Fruit fly (Drosophila melanogaster) whole organism, embryonic: Measurements from ENCODE around the gene Tsp5D.

Source experiments
- Asciz ChIP-seq: fragments of 200-800 bp; sonication (Bioruptor generic); optimal IDR thresholded peaks from 2 replicates; lab custom pipeline; 2017; ENCODE audit warnings: missing biosample characterization, mild to moderate bottlenecking, missing genetic modification characterization, missing genetic modification reagents
- Atf6 ChIP-seq: fragments of 200-800 bp; sonication (Bioruptor generic); IDR thresholded peaks from 2 replicates; pipeline ENCODE4 v1.3.6; 2022; ENCODE audit warnings: missing biosample characterization, missing genetic modification characterization
- CG10431 ChIP-seq: fragments of 200-800 bp; sonication (Bioruptor generic); optimal IDR thresholded peaks from 3 replicates; lab custom pipeline; 2018; ENCODE audit warnings: missing biosample characterization, mild to moderate bottlenecking, missing genetic modification characterization
- CG11093 ChIP-seq: fragments of 200-800 bp; sonication (Bioruptor generic); IDR thresholded peaks from 3 replicates; pipeline ENCODE4 v1.3.6; 2022; ENCODE audit warnings: missing biosample characterization, missing genetic modification characterization
- CG11560 ChIP-seq: fragments of 200-800 bp; sonication (Bioruptor generic); IDR thresholded peaks from 3 replicates; pipeline ENCODE4 v1.3.6; 2022; ENCODE audit warnings: missing biosample characterization, missing genetic modification characterization
- CG1233 ChIP-seq: fragments of 200-800 bp; sonication (Bioruptor generic); optimal IDR thresholded peaks from 4 replicates; lab custom pipeline; 2018; ENCODE audit warnings: missing biosample characterization, mild to moderate bottlenecking, missing genetic modification characterization
- CG12942 ChIP-seq: fragments of 200-800 bp; sonication (Bioruptor generic); optimal IDR thresholded peaks from 3 replicates; lab custom pipeline; 2016; ENCODE audit warnings: missing biosample characterization, missing genetic modification characterization
- CG17359 ChIP-seq: fragments of 200-800 bp; sonication (Bioruptor generic); optimal IDR thresholded peaks from 3 replicates; lab custom pipeline; 2018; ENCODE audit warnings: missing biosample characterization, mild to moderate bottlenecking, missing genetic modification characterization, moderate library complexity
- CG17385 ChIP-seq: fragments of 200-800 bp; sonication (Bioruptor generic); optimal IDR thresholded peaks from 3 replicates; lab custom pipeline; 2018; ENCODE audit warnings: missing biosample characterization, mild to moderate bottlenecking, missing genetic modification characterization
- CG18599 ChIP-seq: fragments of 200-800 bp; sonication (Bioruptor generic); optimal IDR thresholded peaks from 3 replicates; lab custom pipeline; 2017; ENCODE audit warnings: missing biosample characterization, missing genetic modification characterization, mild to moderate bottlenecking, moderate library complexity, missing genetic modification reagents
- CG31388 ChIP-seq: fragments of 200-800 bp; sonication (Bioruptor generic); optimal IDR thresholded peaks from 2 replicates; lab custom pipeline; 2016; ENCODE audit warnings: missing biosample characterization, missing genetic modification characterization
- CG32772 ChIP-seq: fragments of 200-800 bp; sonication (Bioruptor generic); IDR thresholded peaks from 2 replicates; pipeline ENCODE4 v1.3.6; 2022; ENCODE audit warnings: missing biosample characterization, missing genetic modification characterization
- CG34422 ChIP-seq: fragments of 200-800 bp; sonication (Bioruptor generic); IDR thresholded peaks from 3 replicates; pipeline ENCODE4 v1.3.6; 2022; ENCODE audit warnings: missing biosample characterization, missing genetic modification characterization
- CG6254 ChIP-seq: fragments of 200-800 bp; sonication (Bioruptor generic); optimal IDR thresholded peaks from 3 replicates; lab custom pipeline; 2017; ENCODE audit warnings: mild to moderate bottlenecking, missing biosample characterization, missing genetic modification reagents, missing genetic modification characterization
- CG6272 ChIP-seq: fragments of 200-800 bp; sonication (Bioruptor generic); IDR thresholded peaks from 2 replicates; pipeline ENCODE4 v1.3.6; 2022; ENCODE audit warnings: missing biosample characterization, missing genetic modification characterization
- CG6683 ChIP-seq: fragments of 200-800 bp; sonication (Bioruptor generic); optimal IDR thresholded peaks from 2 replicates; lab custom pipeline; 2017; ENCODE audit warnings: missing biosample characterization, mild to moderate bottlenecking, missing genetic modification characterization, missing genetic modification reagents
- CG7786 ChIP-seq: fragments of 200-800 bp; sonication (Bioruptor generic); optimal IDR thresholded peaks from 2 replicates; lab custom pipeline; 2016; ENCODE audit warnings: missing biosample characterization, missing genetic modification characterization
- CG8388 ChIP-seq: fragments of 200-800 bp; sonication (Bioruptor generic); optimal IDR thresholded peaks from 2 replicates; lab custom pipeline; 2019; ENCODE audit warnings: missing biosample characterization, mild to moderate bottlenecking, missing genetic modification characterization, moderate library complexity
- D ChIP-seq, 2 experiments: fragments of 200-800 bp in 1 of 2; fragments of >200 bp in 1 of 2; sonication (Bioruptor generic) in 1 of 2; optimal IDR thresholded peaks; 2 replicates in 1 of 2; 3 replicates in 1 of 2; lab custom pipeline; 2017; ENCODE audit warnings: mild to moderate bottlenecking in 1 of 2, missing biosample characterization in 1 of 2, missing genetic modification characterization in 1 of 2, missing genetic modification reagents in 1 of 2
- Dek ChIP-seq: fragments of 200-800 bp; sonication (Bioruptor generic); optimal IDR thresholded peaks from 3 replicates; lab custom pipeline; 2019; ENCODE audit warnings: missing biosample characterization, mild to moderate bottlenecking, missing genetic modification characterization, moderate library complexity
- Drgx ChIP-seq: fragments of 200-800 bp; sonication (Bioruptor generic); IDR thresholded peaks from 2 replicates; pipeline ENCODE4 v1.3.6; 2022; ENCODE audit warnings: missing biosample characterization, missing genetic modification characterization
- Neu2 ChIP-seq: fragments of 200-800 bp; sonication (Bioruptor generic); optimal IDR thresholded peaks from 3 replicates; lab custom pipeline; 2016; ENCODE audit warnings: missing biosample characterization, missing genetic modification characterization, borderline replicate concordance
- PHDP ChIP-seq: fragments of 200-800 bp; sonication (Bioruptor generic); optimal IDR thresholded peaks from 3 replicates; lab custom pipeline; 2018; ENCODE audit warnings: missing biosample characterization, mild to moderate bottlenecking, missing genetic modification characterization, moderate library complexity
- Ptx1 ChIP-seq: fragments of 200-800 bp; sonication (Bioruptor generic); IDR thresholded peaks from 2 replicates; pipeline ENCODE4 v1.3.6; 2022; ENCODE audit warnings: missing biosample characterization, missing genetic modification characterization
- Ravus ChIP-seq: fragments of 200-800 bp; sonication (Bioruptor generic); IDR thresholded peaks from 2 replicates; pipeline ENCODE4 v1.3.6; 2022; ENCODE audit warnings: missing biosample characterization, missing genetic modification characterization
- Sox102F ChIP-seq: fragments of 200-800 bp; sonication (Bioruptor generic); optimal IDR thresholded peaks from 2 replicates; lab custom pipeline; 2018; ENCODE audit warnings: missing biosample characterization, mild to moderate bottlenecking, missing genetic modification characterization, moderate library complexity
- Sry-δ ChIP-seq: fragments of 200-800 bp; sonication (Bioruptor generic); optimal IDR thresholded peaks from 2 replicates; lab custom pipeline; 2016; ENCODE audit warnings: missing biosample characterization, missing genetic modification characterization
- ac ChIP-seq: fragments of 200-800 bp; sonication (Bioruptor generic); optimal IDR thresholded peaks from 3 replicates; lab custom pipeline; 2017; ENCODE audit warnings: missing biosample characterization, mild to moderate bottlenecking, missing genetic modification characterization
- bowl ChIP-seq: fragments of 200-800 bp; sonication (Bioruptor generic); IDR thresholded peaks from 2 replicates; pipeline ENCODE4 v1.3.6; 2022; ENCODE audit warnings: missing biosample characterization, missing genetic modification characterization
- bsh ChIP-seq, 2 experiments: fragments of 200-800 bp; sonication (Bioruptor generic); optimal IDR thresholded peaks; 2 replicates each; lab custom pipeline; 2017 to 2018; ENCODE audit warnings: mild to moderate bottlenecking in 2 of 2, missing biosample characterization in 2 of 2, missing genetic modification characterization in 2 of 2, moderate library complexity in 1 of 2
- caup ChIP-seq: fragments of 200-800 bp; sonication (Bioruptor generic); optimal IDR thresholded peaks from 3 replicates; lab custom pipeline; 2017; ENCODE audit warnings: missing biosample characterization, mild to moderate bottlenecking, missing genetic modification characterization, moderate library complexity; ENCODE audit not compliant: severe bottlenecking
- chif ChIP-seq, 2 experiments: fragments of 200-800 bp; sonication (Bioruptor generic); optimal IDR thresholded peaks; 3 replicates each; lab custom pipeline; 2016; ENCODE audit warnings: missing biosample characterization in 2 of 2, missing genetic modification characterization in 2 of 2
- ci ChIP-seq: fragments of 200-800 bp; sonication (Bioruptor generic); IDR thresholded peaks from 3 replicates; pipeline ENCODE4 v1.3.6; 2022; ENCODE audit warnings: missing biosample characterization, missing genetic modification characterization
- esg ChIP-seq: fragments of 200-800 bp; sonication (Bioruptor generic); conservative IDR thresholded peaks from 2 replicates; pipeline ENCODE4 v1.3.6; 2022; ENCODE audit warnings: missing biosample characterization, missing genetic modification characterization
- ewg ChIP-seq: fragments of 200-800 bp; sonication (Bioruptor generic); optimal IDR thresholded peaks from 3 replicates; lab custom pipeline; 2017; ENCODE audit warnings: mild to moderate bottlenecking, missing biosample characterization, missing genetic modification reagents, missing genetic modification characterization
- gce ChIP-seq: fragments of 200-800 bp; sonication (Bioruptor generic); IDR thresholded peaks from 3 replicates; pipeline ENCODE4 v1.3.6; 2022; ENCODE audit warnings: missing biosample characterization, missing genetic modification characterization
- gem ChIP-seq: fragments of 200-800 bp; sonication (Bioruptor generic); optimal IDR thresholded peaks from 2 replicates; lab custom pipeline; 2019; ENCODE audit warnings: missing biosample characterization, mild to moderate bottlenecking, missing genetic modification characterization, moderate library complexity
- lmd ChIP-seq: fragments of 200-800 bp; sonication (Bioruptor generic); IDR thresholded peaks from 2 replicates; pipeline ENCODE4 v1.3.6; 2022; ENCODE audit warnings: missing biosample characterization, missing genetic modification characterization
- mld ChIP-seq: fragments of 200-800 bp; sonication (Bioruptor generic); IDR thresholded peaks from 3 replicates; pipeline ENCODE4 v1.3.6; 2022; ENCODE audit warnings: missing biosample characterization, missing genetic modification characterization; ENCODE audit not compliant: partially characterized antibody
- nerfin-2 ChIP-seq: fragments of 200-800 bp; sonication (Bioruptor generic); IDR thresholded peaks from 2 replicates; pipeline ENCODE4 v1.3.6; 2022; ENCODE audit warnings: missing biosample characterization, missing genetic modification characterization; ENCODE audit not compliant: partially characterized antibody
- nom ChIP-seq: fragments of 200-800 bp; sonication (Bioruptor generic); optimal IDR thresholded peaks from 2 replicates; lab custom pipeline; 2017; ENCODE audit warnings: missing biosample characterization, missing genetic modification characterization, mild to moderate bottlenecking, moderate library complexity, missing genetic modification reagents
- pan ChIP-seq, 4 experiments: fragments of >200 bp in 3 of 4; fragments of 200-800 bp in 1 of 4; sonication (Bioruptor generic) in 1 of 4; optimal IDR thresholded peaks in 3 of 4; IDR thresholded peaks in 1 of 4; 2 replicates each; pipeline versions ENCODE4 v1.3.6 to Lab custom; 2017 to 2022; ENCODE audit warnings: missing biosample characterization in 2 of 4, missing genetic modification characterization in 2 of 4, mixed read lengths in 1 of 4
- prd ChIP-seq, 3 experiments: fragments of >200 bp in 2 of 3; fragments of 200-800 bp in 1 of 3; sonication (Bioruptor generic) in 1 of 3; optimal IDR thresholded peaks in 2 of 3; IDR thresholded peaks in 1 of 3; 2 replicates in 2 of 3; 3 replicates in 1 of 3; pipeline versions ENCODE4 v1.3.6 to Lab custom; 2017 to 2022; ENCODE audit warnings: missing biosample characterization in 1 of 3, missing genetic modification characterization in 1 of 3
- row ChIP-seq: fragments of 200-800 bp; sonication (Bioruptor generic); IDR thresholded peaks from 3 replicates; pipeline ENCODE4 v1.3.6; 2022; ENCODE audit warnings: missing biosample characterization, missing genetic modification characterization
- sens ChIP-seq: fragments of 200-800 bp; sonication (Bioruptor generic); peaks from one replicate; lab custom pipeline; 2016; ENCODE audit warnings: missing biosample characterization, missing genetic modification characterization
- vfl ChIP-seq: fragments of 200-800 bp; sonication (Bioruptor generic); optimal IDR thresholded peaks from 2 replicates; lab custom pipeline; 2016; ENCODE audit warnings: missing biosample characterization, missing genetic modification characterization

Tsp5D gene

dm6 chrX:6027846-6028245 is 46.8 kb downstream of the Tsp5D start:
- TF ChIP-seq gce (GFP tag; lab: Robert Waterston, UW) (no peak), pan (optimal IDR thresholded peaks at IDR 0.05; lab: Kevin White, UChicago) (no peak), pan (GFP tag; optimal IDR thresholded peaks at IDR 0.05 in 1 of 2, IDR thresholded peaks at IDR 0.05 in 1 of 2) (peak in 1 of 2 experiments; percentile 25), Sox102F (GFP tag; lab: Kevin White, UChicago) (peak; percentile 0), CG11093 (GFP tag; lab: Robert Waterston, UW) (peak; percentile 11; the same call in 1 of the 3 replicates), CG8388 (GFP tag; lab: Kevin White, UChicago) (peak; percentile 70), gem (tag; lab: Kevin White, UChicago) (peak; percentile 10), Sry-δ (GFP tag; lab: Kevin White, UChicago) (no peak), sens (GFP tag; lab: Kevin White, UChicago) (peak; percentile 49), row (GFP tag; lab: Robert Waterston, UW) (0 out of 3 replicates have a peak, but pooled peaks have one; percentile 15), prd (optimal IDR thresholded peaks at IDR 0.05; lab: Kevin White, UChicago) (no peak), prd (GFP tag; IDR thresholded peaks at IDR 0.05; lab: Robert Waterston, UW) (peak; percentile 38; the same call in 1 of the 3 replicates), Drgx (peak; percentile 79), nom (GFP tag; lab: Kevin White, UChicago) (peak; percentile 38), Ptx1 (GFP tag; lab: Robert Waterston, UW) (0 out of 2 replicates have a peak, but pooled peaks have one; percentile 15), CG10431 (GFP tag; lab: Kevin White, UChicago) (no peak), bsh (GFP tag; optimal IDR thresholded peaks at IDR 0.05; lab: Kevin White, UChicago) (peak in 1 of 2 experiments; percentile 11), bowl (GFP tag; lab: Robert Waterston, UW) (no peak)

- TF ChIP-seq ewg (GFP tag; lab: Kevin White, UChicago), result peak; percentile 36
- TF ChIP-seq gem (tag; lab: Kevin White, UChicago), result peak; percentile 76
- no peak for TF ChIP-seq Ravus
- TF ChIP-seq nerfin-2, result no peak
- peak; percentile 44 for TF ChIP-seq CG1233 (GFP tag; lab: Kevin White, UChicago)
- peak; percentile 55 for TF ChIP-seq lmd (GFP tag; lab: Robert Waterston, UW)
- TF ChIP-seq vfl, result peak; percentile 4
- no peak for TF ChIP-seq CG6683 (GFP tag; lab: Kevin White, UChicago)
- TF ChIP-seq caup (GFP tag; lab: Kevin White, UChicago), result no peak
- TF ChIP-seq CG17385, result peak; percentile 4
- 0 out of 2 replicates have a peak, but pooled peaks have one; percentile 37 for TF ChIP-seq esg (GFP tag; lab: Robert Waterston, UW)
- TF ChIP-seq CG32772 (GFP tag; lab: Robert Waterston, UW), result no peak; the same call in 1 of the 2 replicates
- no peak for TF ChIP-seq Atf6
- peak; percentile 26 for TF ChIP-seq CG18599 (GFP tag; lab: Kevin White, UChicago)
- no peak for TF ChIP-seq mld
- TF ChIP-seq CG12942 (GFP tag; lab: Kevin White, UChicago), result peak; percentile 35
- no peak for TF ChIP-seq Dek
- peak; percentile 19 for TF ChIP-seq CG17359 (tag; lab: Kevin White, UChicago)
- TF ChIP-seq Neu2 (GFP tag; lab: Kevin White, UChicago), result no peak
- no peak for TF ChIP-seq PHDP (tag; lab: Kevin White, UChicago)
- peak; percentile 14 to 71 for TF ChIP-seq chif (GFP tag; optimal IDR thresholded peaks at IDR 0.05; lab: Kevin White, UChicago)
- TF ChIP-seq CG7786 (GFP tag; lab: Kevin White, UChicago), result peak; percentile 39
- TF ChIP-seq Asciz (GFP tag; lab: Kevin White, UChicago), result peak; percentile 2
- peak; percentile 56; the same call in 1 of the 3 replicates for TF ChIP-seq ci (GFP tag; lab: Robert Waterston, UW)
- TF ChIP-seq CG34422 (GFP tag; lab: Robert Waterston, UW), result peak; percentile 58; the same call in 1 of the 3 replicates
- no peak for TF ChIP-seq CG6272 (GFP tag; lab: Robert Waterston, UW)
- peak; percentile 50 for TF ChIP-seq CG6254 (GFP tag; lab: Kevin White, UChicago)
- TF ChIP-seq D (optimal IDR thresholded peaks at IDR 0.05; lab: Kevin White, UChicago), result no peak
- peak; percentile 52 for TF ChIP-seq D (GFP tag; optimal IDR thresholded peaks at IDR 0.05; lab: Kevin White, UChicago)
- no peak for TF ChIP-seq CG11560 (tag; lab: Robert Waterston, UW)
- TF ChIP-seq ac (GFP tag; lab: Kevin White, UChicago), result no peak
- TF ChIP-seq CG31388, result no peak
Observed at dm6 chrX:6024638-6025037, 50.0 kb downstream of the Tsp5D start.
